Fruit fly (Drosophila melanogaster): Measurements from ENCODE around the gene Septin2.

Septin2 gene

dm6 chr3R:20549855-20550603 lies 38.1 kb downstream of the Septin2 start (continued):
- peak; percentile 93 for TF ChIP-seq mirr (GFP tag; optimal IDR thresholded peaks at IDR 0.05)
- peak; percentile 36 for TF ChIP-seq CG9609 (GFP tag; optimal IDR thresholded peaks at IDR 0.05)
- TF ChIP-seq br (optimal IDR thresholded peaks at IDR 0.05), result no peak
- peak; percentile 86 for TF ChIP-seq CG10209 (GFP tag; optimal IDR thresholded peaks at IDR 0.05)
- no peak for TF ChIP-seq her (GFP tag; optimal IDR thresholded peaks at IDR 0.05)
- peak; percentile 80 for TF ChIP-seq CG8290 (GFP tag; optimal IDR thresholded peaks at IDR 0.05)
- peak; percentile 11 to 44 for TF ChIP-seq CG8290 (tag; optimal IDR thresholded peaks at IDR 0.05)
- peak; percentile 54 for TF ChIP-seq CG16863 (GFP tag; optimal IDR thresholded peaks at IDR 0.05)
- no peak for TF ChIP-seq kni (GFP tag; optimal IDR thresholded peaks at IDR 0.05)
- TF ChIP-seq Rx (GFP tag; IDR thresholded peaks at IDR 0.05), result peak; percentile 73
- no peak for TF ChIP-seq CG34224 (GFP tag; IDR thresholded peaks at IDR 0.05; ENCODE audit: partially characterized antibody)
- no peak for TF ChIP-seq CG12236 (GFP tag; optimal IDR thresholded peaks at IDR 0.05)
- TF ChIP-seq CG4854 (GFP tag; optimal IDR thresholded peaks at IDR 0.05), result peak; percentile 45
- peak in 1 of 2 experiments; percentile 93 for TF ChIP-seq tll (GFP tag; optimal IDR thresholded peaks at IDR 0.05)
- TF ChIP-seq Xrp1 (GFP tag; IDR thresholded peaks at IDR 0.05), result peak; percentile 87
- no peak for TF ChIP-seq Bteb2 (GFP tag; optimal IDR thresholded peaks at IDR 0.05)
- TF ChIP-seq aop (GFP tag; IDR thresholded peaks at IDR 0.05), result no peak
- peak; percentile 78 for TF ChIP-seq CG12155 (GFP tag; optimal IDR thresholded peaks at IDR 0.05)
- peak; percentile 91 for TF ChIP-seq CG18262 (tag; optimal IDR thresholded peaks at IDR 0.05)
- peak; percentile 83 for TF ChIP-seq slbo (GFP tag; IDR thresholded peaks at IDR 0.05)
- TF ChIP-seq CG1602 (GFP tag; optimal IDR thresholded peaks at IDR 0.05), result peak; percentile 81
- peak; percentile 76 for TF ChIP-seq Awh (GFP tag; IDR thresholded peaks at IDR 0.05)
- TF ChIP-seq fru (optimal IDR thresholded peaks at IDR 0.05), result no peak
- peak; percentile 84 for TF ChIP-seq ranshi (GFP tag; IDR thresholded peaks at IDR 0.05)
- TF ChIP-seq CG4730 (GFP tag; IDR thresholded peaks at IDR 0.05), result peak; percentile 81
- peak; percentile 87 for TF ChIP-seq CG3281 (GFP tag; optimal IDR thresholded peaks at IDR 0.05)
- TF ChIP-seq zen (tag; optimal IDR thresholded peaks at IDR 0.05), result peak; percentile 64
- peak; percentile 62 for TF ChIP-seq CG15011 (GFP tag; optimal IDR thresholded peaks at IDR 0.05)
- peak; percentile 72; the same call in 1 of the 2 replicates for TF ChIP-seq H2.0 (GFP tag; IDR thresholded peaks at IDR 0.05)
- peak; percentile 53 for TF ChIP-seq CG12219 (GFP tag; optimal IDR thresholded peaks at IDR 0.05)
- peak; percentile 60 for TF ChIP-seq sd (tag; optimal IDR thresholded peaks at IDR 0.05)
- TF ChIP-seq lab (GFP tag; optimal IDR thresholded peaks at IDR 0.05), result peak; percentile 92
- peak; percentile 69 for TF ChIP-seq sqz (GFP tag; optimal IDR thresholded peaks at IDR 0.05)
- peak; percentile 87 for TF ChIP-seq Atf6 (GFP tag; IDR thresholded peaks at IDR 0.05)
- TF ChIP-seq CG14965 (GFP tag; optimal IDR thresholded peaks at IDR 0.05; ENCODE audit: borderline replicate concordance), result no peak
- TF ChIP-seq CG7271 (tag; optimal IDR thresholded peaks at IDR 0.05), result no peak
- peak; percentile 54 for TF ChIP-seq CG10321 (GFP tag; IDR thresholded peaks at IDR 0.05)
- peak; percentile 84 for TF ChIP-seq sob (GFP tag; IDR thresholded peaks at IDR 0.05)
- no peak for TF ChIP-seq p53 (GFP tag; optimal IDR thresholded peaks at IDR 0.05)
- TF ChIP-seq CG1792 (GFP tag; optimal IDR thresholded peaks at IDR 0.05), result no peak
- TF ChIP-seq CG8944 (GFP tag; optimal IDR thresholded peaks at IDR 0.05), result no peak
- TF ChIP-seq CG8924 (tag; optimal IDR thresholded peaks at IDR 0.05), result peak; percentile 86
- TF ChIP-seq GATAe (GFP tag; conservative IDR thresholded peaks at IDR 0.05), result peak; percentile 75
- TF ChIP-seq bsh (GFP tag; optimal IDR thresholded peaks at IDR 0.05), result peak; percentile 76 to 91
- TF ChIP-seq CG7963 (GFP tag; IDR thresholded peaks at IDR 0.05; ENCODE audit: partially characterized antibody), result no peak
- TF ChIP-seq so (GFP tag; IDR thresholded peaks at IDR 0.05), result peak; percentile 75
- no peak for TF ChIP-seq fu2 (GFP tag; optimal IDR thresholded peaks at IDR 0.05)
- peak; percentile 76 for TF ChIP-seq CG11247 (GFP tag; IDR thresholded peaks at IDR 0.05)
- TF ChIP-seq yki (optimal IDR thresholded peaks at IDR 0.05), result no peak
- no peak for TF ChIP-seq Gsc (GFP tag; IDR thresholded peaks at IDR 0.05)
- TF ChIP-seq CG10979 (tag; optimal IDR thresholded peaks at IDR 0.05), result peak; percentile 92
